Worm (Caenorhabditis elegans): ENCODE measurements around the gene srxa-4.

Gene srxa-4

ce11 chrV:7387755-7388154 is 32.5 kb upstream of the srxa-4 start, which contains the start of gene C02H6.3:
C02H6.3 (minus strand) TSS chrV:7387855.
- TF ChIP-seq mab-5 (tag; optimal IDR thresholded peaks at IDR 0.05) (no peak), ham-2 (GFP tag; optimal IDR thresholded peaks at IDR 0.05) (no peak), mls-2 (tag; optimal IDR thresholded peaks at IDR 0.05) (no peak), sptf-1 (tag; optimal IDR thresholded peaks at IDR 0.05) (no peak), elt-1 (tag; optimal IDR thresholded peaks at IDR 0.05; ENCODE audit: borderline replicate concordance, insufficient read depth) (no peak), ceh-43 (GFP tag; optimal IDR thresholded peaks at IDR 0.05) (no peak)

- no peak for TF ChIP-seq cnd-1 (tag; optimal IDR thresholded peaks at IDR 0.05)
- TF ChIP-seq nhr-12 (tag; optimal IDR thresholded peaks at IDR 0.05): no peak
- no peak for TF ChIP-seq ces-1 (GFP tag; optimal IDR thresholded peaks at IDR 0.05)
- TF ChIP-seq ham-2 (GFP tag; optimal IDR thresholded peaks at IDR 0.05): no peak
- TF ChIP-seq unc-120 (tag; optimal IDR thresholded peaks at IDR 0.05; ENCODE audit: poor library complexity, severe bottlenecking): no peak
- no peak for TF ChIP-seq sptf-1 (tag; optimal IDR thresholded peaks at IDR 0.05)
- no peak for TF ChIP-seq nhr-28 (tag; optimal IDR thresholded peaks at IDR 0.05)
- no peak for TF ChIP-seq flh-1 (GFP tag; optimal IDR thresholded peaks at IDR 0.05)
- no peak for TF ChIP-seq nhr-237 (tag; optimal IDR thresholded peaks at IDR 0.05)
- no peak for TF ChIP-seq ceh-43 (GFP tag; optimal IDR thresholded peaks at IDR 0.05)
- TF ChIP-seq ceh-39 (tag; optimal IDR thresholded peaks at IDR 0.05): no peak
- no peak for TF ChIP-seq M03D4.4 (tag; optimal IDR thresholded peaks at IDR 0.05)
Measured at ce11 chrV:7389771-7390170, 30.5 kb upstream of the srxa-4 start, which contains the start of gene C02H6.1. C02H6.1 (minus strand) TSS chrV:7389871.

DNA sequence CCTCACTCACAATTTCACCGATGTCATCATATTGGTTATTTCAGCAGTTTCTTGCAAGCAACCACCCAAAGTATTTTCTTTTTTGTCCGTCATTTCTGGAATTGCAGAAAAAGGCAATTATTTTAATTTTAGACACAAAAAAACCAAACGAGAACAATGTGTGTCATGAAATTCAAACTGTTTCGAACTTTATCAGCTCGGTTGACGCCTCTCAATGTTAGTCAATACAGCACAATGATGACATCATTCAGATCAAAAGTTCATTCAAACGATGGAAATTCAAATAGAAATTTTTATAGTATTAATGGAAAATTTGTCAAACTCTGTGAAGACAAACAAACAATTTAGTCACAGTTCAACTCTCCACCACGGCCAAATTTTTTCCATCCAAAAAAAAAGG is 28.3 kb upstream of the srxa-4 start, which contains the start of gene fbxa-105:
TSS of gene fbxa-105 (minus strand) at position 97 of the 400 bp plus-strand sequence.
- TF ChIP-seq ceh-43 (GFP tag; optimal IDR thresholded peaks at IDR 0.05) (no peak), elt-3 (tag; optimal IDR thresholded peaks at IDR 0.05) (no peak), ztf-11 (tag; optimal IDR thresholded peaks at IDR 0.05) (no peak), ham-2 (GFP tag; optimal IDR thresholded peaks at IDR 0.05) (no peak), ces-1 (GFP tag; optimal IDR thresholded peaks at IDR 0.05) (no peak), cnd-1 (tag; optimal IDR thresholded peaks at IDR 0.05) (no peak), unc-120 (tag; optimal IDR thresholded peaks at IDR 0.05; ENCODE audit: poor library complexity, severe bottlenecking) (no peak), snpc-4 (tag; optimal IDR thresholded peaks at IDR 0.05) (no peak), ceh-39 (tag; optimal IDR thresholded peaks at IDR 0.05) (no peak), lin-32 (GFP tag; optimal IDR thresholded peaks at IDR 0.05) (no peak), mls-2 (tag; optimal IDR thresholded peaks at IDR 0.05) (no peak), hlh-1 (tag; optimal IDR thresholded peaks at IDR 0.05) (no peak), pha-4 (tag; optimal IDR thresholded peaks at IDR 0.05) (no peak), sptf-1 (tag; optimal IDR thresholded peaks at IDR 0.05) (no peak), tbx-8 (GFP tag; optimal IDR thresholded peaks at IDR 0.05) (no peak), M03D4.4 (tag; optimal IDR thresholded peaks at IDR 0.05) (no peak)

ce11 chrV:7395359-7395758 is 24.9 kb upstream of the srxa-4 start, which contains the start of gene srx-9:
srx-9 (minus strand) TSS chrV:7395459.
- TF ChIP-seq zip-8 (tag; optimal IDR thresholded peaks at IDR 0.05) (peak; percentile 33), mep-1 (tag; optimal IDR thresholded peaks at IDR 0.05) (no peak)

DNA sequence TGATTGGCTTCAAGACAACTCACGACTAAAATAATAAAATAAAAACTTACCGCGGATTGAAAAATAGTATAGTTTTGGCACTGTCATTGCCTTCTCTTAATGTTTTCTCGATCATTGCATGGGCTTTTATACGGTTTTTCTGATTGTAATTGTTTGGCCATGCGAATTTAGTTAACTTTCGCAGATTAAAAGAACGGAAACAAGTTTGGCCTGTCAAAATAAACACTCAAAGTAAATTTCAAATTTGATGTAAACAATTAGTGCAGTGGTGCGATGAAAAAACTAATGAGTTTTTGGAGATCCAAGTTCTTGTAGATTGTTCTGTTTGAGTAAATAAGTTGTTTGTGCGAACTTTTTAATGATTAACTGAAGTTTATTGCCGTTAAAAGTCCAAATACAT is 21.1 kb upstream of the srxa-4 start, which contains the start of gene gst-41:
TSS of gene gst-41 (minus strand) at position 101 of the 400 bp plus-strand sequence.
- TF ChIP-seq ceh-43 (GFP tag; optimal IDR thresholded peaks at IDR 0.05) (no peak), elt-1 (tag; optimal IDR thresholded peaks at IDR 0.05; ENCODE audit: borderline replicate concordance, insufficient read depth) (no peak), sptf-1 (tag; optimal IDR thresholded peaks at IDR 0.05) (no peak), nhr-2 (tag; optimal IDR thresholded peaks at IDR 0.05) (no peak), ces-1 (GFP tag; optimal IDR thresholded peaks at IDR 0.05) (no peak), elt-3 (tag; optimal IDR thresholded peaks at IDR 0.05) (no peak), lin-13 (tag; optimal IDR thresholded peaks at IDR 0.05) (no peak), tbx-8 (GFP tag; optimal IDR thresholded peaks at IDR 0.05) (no peak), cnd-1 (tag; optimal IDR thresholded peaks at IDR 0.05) (no peak), ztf-11 (tag; optimal IDR thresholded peaks at IDR 0.05) (no peak), pha-4 (tag; optimal IDR thresholded peaks at IDR 0.05) (no peak), unc-39 (tag; optimal IDR thresholded peaks at IDR 0.05) (no peak), unc-120 (tag; optimal IDR thresholded peaks at IDR 0.05; ENCODE audit: poor library complexity, severe bottlenecking) (no peak), zip-8 (tag; optimal IDR thresholded peaks at IDR 0.05) (no peak), mls-2 (tag; optimal IDR thresholded peaks at IDR 0.05) (no peak), ceh-83 (GFP tag; optimal IDR thresholded peaks at IDR 0.05) (no peak), nhr-28 (tag; optimal IDR thresholded peaks at IDR 0.05) (no peak), blmp-1 (tag; optimal IDR thresholded peaks at IDR 0.05) (no peak), lsy-2 (tag; optimal IDR thresholded peaks at IDR 0.05) (no peak)
